Worm (Caenorhabditis elegans): ENCODE results near the gene gtf-2H3.

- TF ChIP-seq nhr-11 (tag; optimal IDR thresholded peaks at IDR 0.05) (no peak), snpc-4 (tag; optimal IDR thresholded peaks at IDR 0.05) (no peak), ama-1 (optimal IDR thresholded peaks at IDR 0.05) (no peak), nhr-77 (tag; optimal IDR thresholded peaks at IDR 0.05) (no peak), nhr-237 (tag; optimal IDR thresholded peaks at IDR 0.05) (no peak), zag-1 (tag; optimal IDR thresholded peaks at IDR 0.05) (no peak), unc-55 (GFP tag; optimal IDR thresholded peaks at IDR 0.05) (no peak), elt-1 (tag; optimal IDR thresholded peaks at IDR 0.05) (no peak), egl-27 (tag; optimal IDR thresholded peaks at IDR 0.05) (no peak), ceh-82 (tag; optimal IDR thresholded peaks at IDR 0.05) (no peak), lin-39 (tag; optimal IDR thresholded peaks at IDR 0.05) (no peak), lsy-2 (tag; optimal IDR thresholded peaks at IDR 0.05) (no peak)
These were observed 41.8 kb downstream of the gtf-2H3 start, which contains the start of gene T16G12.9 for ce11 chrIII:10078151-10078550.
